Worm (Caenorhabditis elegans): ENCODE measurements around the gene fbxb-99.

DNA sequence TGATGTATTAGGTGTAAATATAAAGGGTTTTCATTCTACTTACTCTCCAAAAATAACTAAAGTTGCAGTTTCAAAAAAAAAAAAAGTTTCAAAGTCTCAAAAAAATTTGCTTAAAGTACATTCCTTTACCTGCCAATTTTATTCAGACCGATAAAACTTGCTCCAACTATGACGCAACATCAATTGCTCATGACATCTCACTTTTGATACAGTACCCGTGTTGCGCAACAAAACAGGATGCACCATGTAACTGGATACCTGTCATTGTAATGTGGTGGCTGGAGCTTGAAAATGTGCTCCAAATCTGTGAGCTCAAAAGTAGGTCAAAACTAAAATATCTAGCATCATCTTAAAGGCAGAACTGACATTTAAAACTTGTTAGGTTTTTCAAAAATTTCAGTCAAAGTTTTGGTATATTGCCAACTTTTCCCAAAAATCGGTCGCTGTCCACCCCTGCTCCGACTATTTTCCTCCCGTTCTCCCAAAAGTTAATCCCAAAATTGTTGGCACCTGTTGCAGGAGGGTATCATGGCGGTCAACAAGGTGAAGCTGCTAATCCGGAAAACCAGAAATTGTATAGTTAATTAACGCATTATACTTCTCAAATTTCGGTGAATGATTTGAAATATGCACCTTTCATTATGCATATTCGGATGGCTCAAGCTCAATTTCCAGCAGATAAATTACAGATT, 10.8 kb downstream of the fbxb-99 start, which contains the start of gene T24E12.2:
- TF ChIP-seq unc-62 (GFP tag; optimal IDR thresholded peaks at IDR 0.05): no peak
- TF ChIP-seq lin-39 (tag; optimal IDR thresholded peaks at IDR 0.05): no peak
- no peak for TF ChIP-seq dmd-4 (tag; optimal IDR thresholded peaks at IDR 0.05)
